Worm (Caenorhabditis elegans): ENCODE measurements around the gene F02E11.2.

- TF ChIP-seq ref-1 (GFP tag; conservative IDR thresholded peaks at IDR 0.05) (0 out of 2 replicates have a peak, but pooled peaks have one; percentile 34), T22C8.4 (GFP tag; IDR thresholded peaks at IDR 0.05) (peak; percentile 41), klf-2 (GFP tag; conservative IDR thresholded peaks at IDR 0.05) (0 out of 2 replicates have a peak, but pooled peaks have one; percentile 6), cog-1 (tag; optimal IDR thresholded peaks at IDR 0.05) (no peak)
These were observed 5.2 kb downstream of the F02E11.2 start for ce11 chrII:3267815-3268214.
